Worm (Caenorhabditis elegans) whole organism, young adult: ENCODE data around the gene usp-46.
A peak's percentile ranks its signal among the peaks of the same experiment; 100 is the strongest.

Experiments
- B0019.2 ChIP-seq: fragments of 200-800 bp; sonication (Bioruptor generic); conservative IDR thresholded peaks from 2 replicates; pipeline ENCODE4 v1.3.6; 2022; ENCODE audit warnings: missing genetic modification reagents, missing genetic modification characterization, missing compliant biosample characterization
- B0336.3 ChIP-seq: fragments of 200-800 bp; sonication (Bioruptor generic); IDR thresholded peaks from 2 replicates; pipeline ENCODE4 v1.3.6; 2022; ENCODE audit warnings: missing genetic modification characterization, missing compliant biosample characterization
- C06A6.2 ChIP-seq: fragments of 200-800 bp; sonication (Bioruptor generic); conservative IDR thresholded peaks from 2 replicates; pipeline ENCODE4 v1.3.6; 2022; ENCODE audit warnings: missing genetic modification characterization, missing compliant biosample characterization
- D2030.7 ChIP-seq: fragments of 200-800 bp; sonication (Bioruptor generic); IDR thresholded peaks from 2 replicates; pipeline ENCODE4 v1.3.6; 2022; ENCODE audit warnings: missing genetic modification reagents, missing genetic modification characterization, missing compliant biosample characterization
- F52B5.7 ChIP-seq: sonication (generic microtip); optimal IDR thresholded peaks from 2 replicates; lab custom pipeline; 2016; ENCODE audit warnings: mild to moderate bottlenecking, missing genetic modification characterization, missing compliant biosample characterization
- F55B11.4 ChIP-seq: sonication (generic microtip); optimal IDR thresholded peaks from 2 replicates; lab custom pipeline; 2016; ENCODE audit warnings: missing compliant biosample characterization, missing genetic modification characterization, borderline replicate concordance; ENCODE audit not compliant: insufficient read depth
- Y79H2A.3 ChIP-seq: fragments of 200-800 bp; sonication (Bioruptor generic); conservative IDR thresholded peaks from 2 replicates; pipeline ENCODE4 v1.3.6; 2022; ENCODE audit warnings: missing genetic modification reagents, missing genetic modification characterization, missing compliant biosample characterization
- Y95B8A.8 ChIP-seq: fragments of 200-800 bp; sonication (Bioruptor generic); IDR thresholded peaks from 2 replicates; pipeline ENCODE4 v1.3.6; 2022; ENCODE audit warnings: missing genetic modification reagents, missing genetic modification characterization, missing compliant biosample characterization
- ZK185.1 ChIP-seq: sonication (generic microtip); optimal IDR thresholded peaks from 2 replicates; lab custom pipeline; 2016; ENCODE audit warnings: mild to moderate bottlenecking, missing genetic modification characterization, missing compliant biosample characterization; ENCODE audit not compliant: poor library complexity, severe bottlenecking
- aptf-2 ChIP-seq: fragments of 200-800 bp; sonication (Bioruptor generic); conservative IDR thresholded peaks from 2 replicates; pipeline ENCODE4 v1.3.6; 2022; ENCODE audit warnings: missing genetic modification reagents, missing genetic modification characterization, missing compliant biosample characterization
- atf-7 ChIP-seq: sonication (generic microtip); optimal IDR thresholded peaks from 2 replicates; lab custom pipeline; 2017; ENCODE audit warnings: mild to moderate bottlenecking, missing genetic modification characterization, missing compliant biosample characterization
- athp-1 ChIP-seq: sonication (generic microtip); optimal IDR thresholded peaks from 2 replicates; lab custom pipeline; 2017; ENCODE audit warnings: mild to moderate bottlenecking, missing genetic modification characterization, missing compliant biosample characterization
- attf-3 ChIP-seq: fragments of 200-800 bp; sonication (Bioruptor generic); conservative IDR thresholded peaks from 2 replicates; pipeline ENCODE4 v1.3.6; 2022; ENCODE audit warnings: missing genetic modification reagents, missing genetic modification characterization, missing compliant biosample characterization
- attf-6 ChIP-seq: fragments of 200-800 bp; sonication (Bioruptor generic); IDR thresholded peaks from 2 replicates; pipeline ENCODE4 v1.3.6; 2022; ENCODE audit warnings: missing genetic modification reagents, missing genetic modification characterization, missing compliant biosample characterization
- bed-2 ChIP-seq: fragments of 200-800 bp; sonication (Bioruptor generic); IDR thresholded peaks from 2 replicates; pipeline ENCODE4 v1.3.6; 2022; ENCODE audit warnings: missing genetic modification reagents, missing genetic modification characterization, missing compliant biosample characterization
- cebp-1 ChIP-seq, 2 experiments: fragments of 200-800 bp in 1 of 2; sonication (Bioruptor generic) in 1 of 2; sonication (generic microtip) in 1 of 2; IDR thresholded peaks in 1 of 2; optimal IDR thresholded peaks in 1 of 2; 2 replicates each; pipeline versions ENCODE4 v1.3.6 to Lab custom; 2017 to 2022; ENCODE audit warnings: missing compliant biosample characterization in 2 of 2, missing genetic modification characterization in 2 of 2, mild to moderate bottlenecking in 1 of 2, missing genetic modification reagents in 1 of 2, moderate library complexity in 1 of 2
- cebp-2 ChIP-seq: fragments of 200-800 bp; sonication (Bioruptor generic); IDR thresholded peaks from 2 replicates; pipeline ENCODE4 v1.3.6; 2022; ENCODE audit warnings: missing genetic modification characterization, missing compliant biosample characterization
- ceh-79 ChIP-seq: sonication (generic microtip); optimal IDR thresholded peaks from 2 replicates; lab custom pipeline; 2017; ENCODE audit warnings: mild to moderate bottlenecking, missing genetic modification characterization, missing compliant biosample characterization
- chd-7 ChIP-seq: sonication (generic microtip); optimal IDR thresholded peaks from 2 replicates; lab custom pipeline; 2016; ENCODE audit warnings: mild to moderate bottlenecking, missing genetic modification characterization, moderate library complexity, missing compliant biosample characterization
- die-1 ChIP-seq: sonication (generic microtip); optimal IDR thresholded peaks from 2 replicates; lab custom pipeline; 2016; ENCODE audit warnings: missing genotype, mild to moderate bottlenecking, missing genetic modification characterization, missing compliant biosample characterization
- dpff-1 ChIP-seq: sonication (generic microtip); optimal IDR thresholded peaks from 2 replicates; lab custom pipeline; 2017; ENCODE audit warnings: mild to moderate bottlenecking, missing genetic modification characterization, missing compliant biosample characterization
- egl-44 ChIP-seq: fragments of 200-800 bp; sonication (Bioruptor generic); IDR thresholded peaks from 2 replicates; pipeline ENCODE4 v1.3.6; 2022; ENCODE audit warnings: missing genetic modification reagents, missing genetic modification characterization, missing compliant biosample characterization
- ekl-4 ChIP-seq: fragments of 200-800 bp; sonication (Bioruptor generic); IDR thresholded peaks from 2 replicates; pipeline ENCODE4 v1.3.6; 2022; ENCODE audit warnings: missing genetic modification reagents, missing genetic modification characterization, missing compliant biosample characterization
- fkh-3 ChIP-seq: sonication (generic microtip); optimal IDR thresholded peaks from 2 replicates; lab custom pipeline; 2016; ENCODE audit warnings: mild to moderate bottlenecking, missing genetic modification characterization, missing compliant biosample characterization
- hrde-1 ChIP-seq: sonication (generic microtip); optimal IDR thresholded peaks from 2 replicates; lab custom pipeline; 2016; ENCODE audit warnings: missing genetic modification characterization, mild to moderate bottlenecking, missing compliant biosample characterization, moderate library complexity, missing genotype, missing genetic modification reagents, borderline replicate concordance
- let-607 ChIP-seq, 2 experiments: fragments of 200-800 bp in 1 of 2; sonication (Bioruptor generic) in 1 of 2; sonication (generic microtip) in 1 of 2; optimal IDR thresholded peaks; 2 replicates each; lab custom pipeline; 2016 to 2018; ENCODE audit warnings: mild to moderate bottlenecking in 2 of 2, missing compliant biosample characterization in 2 of 2, missing genetic modification characterization in 2 of 2, moderate library complexity in 2 of 2, missing genotype in 1 of 2
- lin-54 ChIP-seq: fragments of 200-800 bp; sonication (Bioruptor generic); optimal IDR thresholded peaks from 2 replicates; lab custom pipeline; 2018; ENCODE audit warnings: mild to moderate bottlenecking, missing genetic modification characterization, missing compliant biosample characterization
- lir-1 ChIP-seq: fragments of 200-800 bp; sonication (Bioruptor generic); conservative IDR thresholded peaks from 2 replicates; pipeline ENCODE4 v1.3.6; 2022; ENCODE audit warnings: missing genetic modification reagents, missing genetic modification characterization, missing compliant biosample characterization
- nhr-80 ChIP-seq: sonication (generic microtip); optimal IDR thresholded peaks from 2 replicates; lab custom pipeline; 2016; ENCODE audit warnings: missing genetic modification characterization, missing compliant biosample characterization
- pha-4 ChIP-seq: fragments of 150-350 bp; sonication (generic microtip); optimal IDR thresholded peaks from 2 replicates; lab custom pipeline; 2014; ENCODE audit warnings: missing biosample characterization, missing genetic modification reagents, missing genetic modification characterization
- rpc-1 ChIP-seq, 2 experiments: fragments of 150-350 bp in 1 of 2; sonication (generic microtip) in 1 of 2; optimal IDR thresholded peaks; 2 replicates each; lab custom pipeline; 2014 to 2018; ENCODE audit warnings: missing biosample characterization in 1 of 2, missing genetic modification characterization in 1 of 2, missing genetic modification reagents in 1 of 2, missing genotype in 1 of 2
- snpc-1.1 ChIP-seq: sonication (generic microtip); optimal IDR thresholded peaks from 2 replicates; lab custom pipeline; 2017; ENCODE audit warnings: missing genetic modification characterization, mild to moderate bottlenecking, missing compliant biosample characterization, antibody characterized with exemption, moderate library complexity, missing genotype, missing genetic modification reagents; ENCODE audit not compliant: insufficient read depth
- snpc-3.4 ChIP-seq: sonication (generic microtip); optimal IDR thresholded peaks from 2 replicates; lab custom pipeline; 2017; ENCODE audit warnings: missing genetic modification characterization, mild to moderate bottlenecking, missing compliant biosample characterization, antibody characterized with exemption, moderate library complexity, missing genotype, missing genetic modification reagents
- snpc-4 ChIP-seq, 5 experiments: fragments of 150-350 bp in 1 of 5; sonication (generic microtip) in 4 of 5; optimal IDR thresholded peaks; 2 replicates each; lab custom pipeline; 2014 to 2018; ENCODE audit warnings: missing genetic modification characterization in 5 of 5, missing biosample characterization in 3 of 5, antibody characterized with exemption in 2 of 5, mild to moderate bottlenecking in 2 of 5, missing compliant biosample characterization in 2 of 5, missing genotype in 2 of 5, moderate library complexity in 2 of 5, missing genetic modification reagents in 1 of 5
- sptf-2 ChIP-seq: fragments of 200-800 bp; sonication (Bioruptor generic); optimal IDR thresholded peaks from 2 replicates; lab custom pipeline; 2018; ENCODE audit warnings: mild to moderate bottlenecking, missing genetic modification characterization, missing compliant biosample characterization
- tbp1 ChIP-seq: fragments of 200-800 bp; sonication (Bioruptor generic); optimal IDR thresholded peaks from 2 replicates; lab custom pipeline; 2018; ENCODE audit warnings: mild to moderate bottlenecking, missing genetic modification characterization, missing compliant biosample characterization
- tlf-1 ChIP-seq: fragments of 200-800 bp; sonication (Bioruptor generic); optimal IDR thresholded peaks from 2 replicates; lab custom pipeline; 2018; ENCODE audit warnings: mild to moderate bottlenecking, missing genetic modification characterization, missing compliant biosample characterization
- unc-130 ChIP-seq: sonication (generic microtip); optimal IDR thresholded peaks from 2 replicates; lab custom pipeline; 2016; ENCODE audit warnings: missing genetic modification reagents, missing genetic modification characterization, missing compliant biosample characterization
- zfh-2 ChIP-seq: fragments of 200-800 bp; sonication (Bioruptor generic); conservative IDR thresholded peaks from 2 replicates; pipeline ENCODE4 v1.3.6; 2022; ENCODE audit warnings: missing genetic modification reagents, missing genetic modification characterization, missing compliant biosample characterization
- ztf-18 ChIP-seq: sonication (generic microtip); optimal IDR thresholded peaks from 2 replicates; lab custom pipeline; 2016; ENCODE audit warnings: missing genotype, mild to moderate bottlenecking, missing genetic modification characterization, missing compliant biosample characterization
- ztf-25 ChIP-seq: fragments of 200-800 bp; sonication (Bioruptor generic); IDR thresholded peaks from 2 replicates; pipeline ENCODE4 v1.3.6; 2022; ENCODE audit warnings: missing genetic modification reagents, missing genetic modification characterization, missing compliant biosample characterization
- ztf-28 ChIP-seq: fragments of 200-800 bp; sonication (Bioruptor generic); IDR thresholded peaks from 2 replicates; pipeline ENCODE4 v1.3.6; 2022; ENCODE audit warnings: missing genetic modification reagents, missing genetic modification characterization, missing compliant biosample characterization
- ztf-3 ChIP-seq: fragments of 200-800 bp; sonication (Bioruptor generic); optimal IDR thresholded peaks from 2 replicates; lab custom pipeline; 2018; ENCODE audit warnings: mild to moderate bottlenecking, missing genetic modification characterization, missing compliant biosample characterization

The usp-46 gene

DNA sequence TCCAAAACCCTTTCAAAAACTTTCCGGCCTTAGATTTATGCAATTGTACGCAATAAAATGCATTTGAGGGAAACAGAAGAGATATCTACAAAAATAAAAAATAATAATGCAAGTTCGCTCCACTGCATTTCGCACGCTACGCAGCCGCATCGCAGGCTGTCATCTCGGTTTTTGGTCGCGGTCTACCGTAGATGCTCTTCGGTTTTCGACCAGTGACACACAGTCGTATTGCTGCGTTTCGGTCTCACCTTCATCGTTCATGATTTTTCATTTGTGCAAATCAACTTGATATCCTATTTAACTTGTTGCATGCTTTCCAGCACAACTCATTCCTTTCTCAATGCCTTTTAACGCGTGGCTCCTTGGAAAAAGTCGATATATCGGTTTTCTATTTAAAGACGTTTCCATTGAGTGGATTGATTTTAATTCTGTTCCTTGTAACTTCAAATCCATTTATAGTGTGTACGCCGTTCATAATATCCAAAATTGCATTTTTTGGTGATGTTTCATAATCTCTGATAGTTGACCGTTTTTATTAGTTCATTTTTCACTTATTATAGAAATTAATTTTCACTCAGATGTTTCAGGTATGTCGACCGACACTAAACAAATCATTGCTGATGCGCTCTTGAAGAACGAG lies 4.4 kb downstream of the usp-46 start, which contains the start of gene vha-1 (continued):
- TF ChIP-seq ztf-25 (GFP tag; lab: Robert Waterston, UW) (no peak), Y79H2A.3 (no peak), snpc-4 (GFP tag; optimal IDR thresholded peaks at IDR 0.05; lab: Kevin White, UChicago) (no peak), snpc-4 (tag; optimal IDR thresholded peaks at IDR 0.05; lab: Kevin White, UChicago) (peak in 3 of 4 experiments; percentile 36 to 62 (median 46)), tbp1 (GFP tag; lab: Kevin White, UChicago) (peak; percentile 62), ztf-28 (GFP tag; lab: Robert Waterston, UW) (no peak)
- TF ChIP-seq, all 124 proteins: peak for 51

DNA sequence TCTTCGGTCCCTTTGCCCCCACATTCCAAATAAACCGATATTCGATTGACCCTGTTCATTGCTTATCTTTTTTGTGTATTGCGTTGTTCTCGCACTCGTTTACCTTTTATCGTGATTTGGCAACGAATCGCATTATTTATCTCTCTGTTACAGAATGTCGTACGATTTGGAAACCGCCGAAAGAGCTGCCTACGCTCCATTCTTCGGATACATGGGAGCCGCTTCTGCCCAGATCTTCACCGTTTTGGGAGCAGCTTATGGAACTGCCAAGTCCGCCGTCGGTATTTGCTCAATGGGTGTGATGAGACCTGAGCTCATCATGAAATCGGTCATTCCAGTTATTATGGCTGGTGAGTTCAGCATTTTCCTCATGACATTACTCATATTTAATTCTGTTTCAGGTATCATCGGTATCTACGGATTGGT lies 5.6 kb downstream of the usp-46 start, which contains the start of gene vha-2:
Gene vha-2, plus strand, starts transcription at position 154 of the 426 bp plus-strand sequence.
- TF ChIP-seq chd-7 (tag; lab: Kevin White, UChicago) (peak; percentile 58), cebp-1 (GFP tag; IDR thresholded peaks at IDR 0.05; lab: Robert Waterston, UW) (no peak), cebp-1 (tag; optimal IDR thresholded peaks at IDR 0.05; lab: Kevin White, UChicago) (peak; percentile 42), snpc-1.1 (tag; lab: Kevin White, UChicago) (no peak), ceh-79 (tag; lab: Kevin White, UChicago) (peak; percentile 53), pha-4 (no peak), egl-44 (GFP tag; lab: Robert Waterston, UW) (peak; percentile 53; the same call in 1 of the 2 replicates), rpc-1 (optimal IDR thresholded peaks at IDR 0.05; lab: Kevin White, UChicago) (no peak), rpc-1 (tag; optimal IDR thresholded peaks at IDR 0.05; lab: Kevin White, UChicago) (no peak), atf-7 (tag; lab: Kevin White, UChicago) (peak; percentile 40), snpc-4 (GFP tag; optimal IDR thresholded peaks at IDR 0.05; lab: Kevin White, UChicago) (no peak), snpc-4 (tag; optimal IDR thresholded peaks at IDR 0.05; lab: Kevin White, UChicago) (peak in 1 of 4 experiments; percentile 29), hrde-1 (tag; lab: Kevin White, UChicago) (peak; percentile 79), ztf-18 (no peak), Y95B8A.8 (GFP tag; lab: Robert Waterston, UW) (peak; percentile 54; the same call in 1 of the 2 replicates), tlf-1 (peak; percentile 76), snpc-3.4 (tag; lab: Kevin White, UChicago) (no peak), ekl-4 (GFP tag; lab: Robert Waterston, UW) (peak; percentile 80), fkh-3 (no peak), C06A6.2 (no peak), aptf-2 (no peak), nhr-80 (tag; lab: Kevin White, UChicago) (no peak), F55B11.4 (tag; lab: Kevin White, UChicago) (no peak), B0019.2 (GFP tag; lab: Robert Waterston, UW) (no peak), sptf-2 (no peak), bed-2 (no peak), dpff-1 (tag; lab: Kevin White, UChicago) (peak; percentile 11), B0336.3 (GFP tag; lab: Robert Waterston, UW) (peak; percentile 92), let-607 (tag; optimal IDR thresholded peaks at IDR 0.05; lab: Kevin White, UChicago) (peak in 1 of 2 experiments; percentile 30), die-1 (tag; lab: Kevin White, UChicago) (peak; percentile 62), ZK185.1 (tag; lab: Kevin White, UChicago) (peak; percentile 37), athp-1 (peak; percentile 77), lin-54 (GFP tag; lab: Kevin White, UChicago) (peak; percentile 3), zfh-2 (GFP tag; lab: Robert Waterston, UW) (peak; percentile 30; the same call in 1 of the 2 replicates), D2030.7 (GFP tag; lab: Robert Waterston, UW) (peak; percentile 10; the same call in 1 of the 2 replicates), F52B5.7 (tag; lab: Kevin White, UChicago) (peak; percentile 53), ztf-3 (GFP tag; lab: Kevin White, UChicago) (no peak), lir-1 (no peak), attf-6 (no peak), cebp-2 (GFP tag; lab: Robert Waterston, UW) (no peak), attf-3 (GFP tag; lab: Robert Waterston, UW) (no peak), unc-130 (GFP tag; lab: Kevin White, UChicago) (no peak)
